Fruit fly (Drosophila melanogaster): ENCODE results near the gene CG5421.

The CG5421 gene

DNA sequence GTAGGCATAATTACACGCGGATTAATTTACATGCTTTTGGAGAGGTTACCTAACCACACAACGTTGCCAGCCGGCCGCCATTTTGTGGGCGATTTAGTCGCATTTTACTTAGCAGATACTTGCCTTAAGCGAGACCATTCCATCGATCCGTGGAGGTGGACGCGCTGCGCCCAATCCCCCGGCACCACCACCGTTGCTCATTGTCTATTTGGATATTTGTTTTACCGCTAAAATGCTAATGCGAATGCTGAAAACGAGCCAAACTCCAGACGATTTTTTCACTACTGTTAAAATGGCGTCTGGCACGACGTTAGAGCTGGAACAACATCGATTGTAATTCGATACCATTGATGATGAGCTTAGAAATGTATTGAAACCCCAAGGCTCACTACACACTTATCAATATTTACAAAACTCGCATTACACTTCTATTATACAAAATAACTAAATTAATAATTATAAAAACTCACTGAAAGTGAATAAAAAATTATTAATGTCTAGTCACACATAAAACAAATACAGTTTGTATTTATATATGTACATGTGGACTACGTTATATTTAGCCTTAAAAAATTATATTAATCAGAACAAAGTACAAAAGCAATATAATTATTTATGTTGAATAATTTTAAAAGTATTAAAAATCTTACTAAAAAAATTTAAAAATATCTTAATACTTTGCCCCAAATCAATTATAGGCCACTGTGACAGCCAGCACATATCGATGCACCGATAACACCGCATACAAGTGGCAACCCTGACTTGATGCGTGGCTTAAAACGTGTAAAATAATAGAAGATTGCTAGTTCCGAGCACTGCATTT, 14.0 kb downstream of the CG5421 start, which contains the start of gene eRF3 (continued):
- peak; percentile 62 for TF ChIP-seq NfI (GFP tag; optimal IDR thresholded peaks at IDR 0.05)
- no peak for TF ChIP-seq Adf1 (GFP tag; IDR thresholded peaks at IDR 0.05)
- TF ChIP-seq CG11560 (tag; IDR thresholded peaks at IDR 0.05): 0 out of 3 replicates have a peak, but pooled peaks have one; percentile 31
- TF ChIP-seq odd (GFP tag; optimal IDR thresholded peaks at IDR 0.05): peak; percentile 26
- peak; percentile 52 for TF ChIP-seq ewg (GFP tag; optimal IDR thresholded peaks at IDR 0.05)
- peak; percentile 47 for TF ChIP-seq BtbVII (GFP tag; optimal IDR thresholded peaks at IDR 0.05)
- no peak for TF ChIP-seq Dip2 (GFP tag; IDR thresholded peaks at IDR 0.05)
- TF ChIP-seq CG31224 (GFP tag; IDR thresholded peaks at IDR 0.05): peak; percentile 53
- TF ChIP-seq Dip3 (GFP tag; optimal IDR thresholded peaks at IDR 0.05): no peak
- peak; percentile 53; the same call in 1 of the 2 replicates for TF ChIP-seq gsb (GFP tag; IDR thresholded peaks at IDR 0.05)
- TF ChIP-seq sim (GFP tag; IDR thresholded peaks at IDR 0.05): no peak
- peak; percentile 85 for TF ChIP-seq CG9932 (GFP tag; IDR thresholded peaks at IDR 0.05)
- TF ChIP-seq Dfd (GFP tag; optimal IDR thresholded peaks at IDR 0.05): no peak
- peak; percentile 63 for TF ChIP-seq CG10321 (GFP tag; IDR thresholded peaks at IDR 0.05)
- peak; percentile 13 for TF ChIP-seq nerfin-2 (GFP tag; IDR thresholded peaks at IDR 0.05; ENCODE audit: partially characterized antibody)
- TF ChIP-seq psq (GFP tag; optimal IDR thresholded peaks at IDR 0.05): peak; percentile 35
- TF ChIP-seq onecut (GFP tag; IDR thresholded peaks at IDR 0.05): peak; percentile 29; the same call in 1 of the 2 replicates
- TF ChIP-seq CG2120 (GFP tag; optimal IDR thresholded peaks at IDR 0.05): peak; percentile 58
- TF ChIP-seq Abd-B (GFP tag; optimal IDR thresholded peaks at IDR 0.05): peak; percentile 81
- TF ChIP-seq CG3726 (GFP tag; IDR thresholded peaks at IDR 0.05): 0 out of 3 replicates have a peak, but pooled peaks have one; percentile 44
- TF ChIP-seq CG3407 (GFP tag; optimal IDR thresholded peaks at IDR 0.05): peak; percentile 65
- peak; percentile 77 for TF ChIP-seq ind (GFP tag; optimal IDR thresholded peaks at IDR 0.05)
- TF ChIP-seq CG8359 (GFP tag; optimal IDR thresholded peaks at IDR 0.05; ENCODE audit: borderline replicate concordance): peak; percentile 6
- TF ChIP-seq Oaz (GFP tag; IDR thresholded peaks at IDR 0.05): 0 out of 2 replicates have a peak, but pooled peaks have one; percentile 45
- no peak for TF ChIP-seq z (GFP tag; IDR thresholded peaks at IDR 0.05)
- TF ChIP-seq D19B (GFP tag; optimal IDR thresholded peaks at IDR 0.05): peak; percentile 23
- TF ChIP-seq CG10431 (GFP tag; optimal IDR thresholded peaks at IDR 0.05): peak; percentile 53
- peak; percentile 86 for TF ChIP-seq CG30403 (GFP tag; optimal IDR thresholded peaks at IDR 0.05)
- TF ChIP-seq fd64A (GFP tag; optimal IDR thresholded peaks at IDR 0.05): no peak
- peak; percentile 76 for TF ChIP-seq CG1602 (GFP tag; optimal IDR thresholded peaks at IDR 0.05)
- peak; percentile 81 for TF ChIP-seq CG9817 (tag; optimal IDR thresholded peaks at IDR 0.05)
- peak; percentile 33 for TF ChIP-seq trh (GFP tag; optimal IDR thresholded peaks at IDR 0.05)
- peak; percentile 66; the same call in 1 of the 2 replicates for TF ChIP-seq CG11085 (GFP tag; IDR thresholded peaks at IDR 0.05)
- peak; percentile 79 for TF ChIP-seq esg (GFP tag; conservative IDR thresholded peaks at IDR 0.05)
- TF ChIP-seq CG6683 (GFP tag; optimal IDR thresholded peaks at IDR 0.05): peak; percentile 64
- TF ChIP-seq ci (GFP tag; IDR thresholded peaks at IDR 0.05): peak; percentile 64
- TF ChIP-seq fd96Cb (tag; optimal IDR thresholded peaks at IDR 0.05): peak; percentile 71
- no peak for TF ChIP-seq sr (GFP tag; IDR thresholded peaks at IDR 0.05)
- TF ChIP-seq Scr (GFP tag; IDR thresholded peaks at IDR 0.05; ENCODE audit: partially characterized antibody): peak; percentile 55
- no peak for TF ChIP-seq Bdp1 (GFP tag; optimal IDR thresholded peaks at IDR 0.05)
- peak; percentile 48 for TF ChIP-seq caup (GFP tag; optimal IDR thresholded peaks at IDR 0.05; ENCODE audit: severe bottlenecking)
- peak; percentile 69 for TF ChIP-seq CG8388 (GFP tag; optimal IDR thresholded peaks at IDR 0.05)
- TF ChIP-seq Lhr (GFP tag; optimal IDR thresholded peaks at IDR 0.05): no peak
- no peak for TF ChIP-seq pita (GFP tag; optimal IDR thresholded peaks at IDR 0.05)
- no peak for TF ChIP-seq disco-r (GFP tag; optimal IDR thresholded peaks at IDR 0.05)
- TF ChIP-seq CG15479 (GFP tag; optimal IDR thresholded peaks at IDR 0.05): no peak
- no peak for TF ChIP-seq CG15073 (GFP tag; optimal IDR thresholded peaks at IDR 0.05)
- peak; percentile 85 for TF ChIP-seq Dek (tag; optimal IDR thresholded peaks at IDR 0.05)
- TF ChIP-seq CG13624 (GFP tag; optimal IDR thresholded peaks at IDR 0.05): no peak

Measured in whole organism, embryonic.